Fruit fly (Drosophila melanogaster) whole organism, embryonic: ENCODE measurements around the gene Cog3.

ENCODE experiments used
- Bteb2 ChIP-seq: fragments of 200-800 bp; sonication (Bioruptor generic); optimal IDR thresholded peaks from 2 replicates; lab custom pipeline; 2016; ENCODE audit warnings: missing biosample characterization, missing genetic modification characterization
- CG1024 ChIP-seq: fragments of 200-800 bp; sonication (Bioruptor generic); IDR thresholded peaks from 2 replicates; pipeline ENCODE4 v1.3.6; 2022; ENCODE audit warnings: missing biosample characterization, missing genetic modification characterization
- CG13287 ChIP-seq: fragments of 200-800 bp; sonication (Bioruptor generic); IDR thresholded peaks from 2 replicates; pipeline ENCODE4 v1.3.6; 2022; ENCODE audit warnings: missing biosample characterization, missing genetic modification characterization; ENCODE audit not compliant: partially characterized antibody
- CG13424 ChIP-seq: fragments of 200-800 bp; sonication (Bioruptor generic); optimal IDR thresholded peaks from 2 replicates; lab custom pipeline; 2019; ENCODE audit warnings: missing biosample characterization, mild to moderate bottlenecking, missing genetic modification characterization, moderate library complexity
- CG14441 ChIP-seq: fragments of 200-800 bp; sonication (Bioruptor generic); IDR thresholded peaks from 2 replicates; pipeline ENCODE4 v1.3.6; 2022; ENCODE audit warnings: missing biosample characterization, missing genetic modification characterization
- CG2889 ChIP-seq: fragments of 200-800 bp; sonication (Bioruptor generic); IDR thresholded peaks from 3 replicates; pipeline ENCODE4 v1.3.6; 2022; ENCODE audit warnings: missing biosample characterization, missing genetic modification characterization
- CG30403 ChIP-seq: fragments of 200-800 bp; sonication (Bioruptor generic); optimal IDR thresholded peaks from 3 replicates; lab custom pipeline; 2016; ENCODE audit warnings: missing biosample characterization, missing genetic modification characterization
- CG3407 ChIP-seq: fragments of 200-800 bp; sonication (Bioruptor generic); optimal IDR thresholded peaks from 2 replicates; lab custom pipeline; 2018; ENCODE audit warnings: missing biosample characterization, mild to moderate bottlenecking, missing genetic modification characterization
- CG3847 ChIP-seq: fragments of 200-800 bp; sonication (Bioruptor generic); IDR thresholded peaks from 2 replicates; pipeline ENCODE4 v1.3.6; 2022; ENCODE audit warnings: missing biosample characterization, missing genetic modification characterization
- CG4328 ChIP-seq: fragments of 200-800 bp; sonication (Bioruptor generic); optimal IDR thresholded peaks from 3 replicates; lab custom pipeline; 2017; ENCODE audit warnings: missing biosample characterization, missing genetic modification reagents, missing genetic modification characterization
- CG4617 ChIP-seq: fragments of 200-800 bp; sonication (Bioruptor generic); optimal IDR thresholded peaks from 3 replicates; lab custom pipeline; 2016; ENCODE audit warnings: missing biosample characterization, missing genetic modification characterization, borderline replicate concordance
- CG4730 ChIP-seq: fragments of 200-800 bp; sonication (Bioruptor generic); IDR thresholded peaks from 2 replicates; pipeline ENCODE4 v1.3.6; 2022; ENCODE audit warnings: missing biosample characterization, missing genetic modification characterization
- CG5245 ChIP-seq: fragments of 200-800 bp; sonication (Bioruptor generic); optimal IDR thresholded peaks from 3 replicates; lab custom pipeline; 2016; ENCODE audit warnings: missing biosample characterization, missing genetic modification characterization
- CG6854 ChIP-seq: fragments of 200-800 bp; sonication (Bioruptor generic); optimal IDR thresholded peaks from 3 replicates; lab custom pipeline; 2017; ENCODE audit warnings: missing biosample characterization, mild to moderate bottlenecking, missing genetic modification characterization
- CG8290 ChIP-seq, 3 experiments: fragments of 200-800 bp; sonication (Bioruptor generic); optimal IDR thresholded peaks; 2 replicates each; lab custom pipeline; 2016 to 2019; ENCODE audit warnings: missing biosample characterization in 3 of 3, missing genetic modification characterization in 3 of 3, mild to moderate bottlenecking in 2 of 3, moderate library complexity in 1 of 3
- D19A ChIP-seq: fragments of 200-800 bp; optimal IDR thresholded peaks from 3 replicates; lab custom pipeline; 2019; ENCODE audit warnings: missing biosample characterization, mild to moderate bottlenecking, missing genetic modification characterization, moderate library complexity
- Drgx ChIP-seq: fragments of 200-800 bp; sonication (Bioruptor generic); IDR thresholded peaks from 2 replicates; pipeline ENCODE4 v1.3.6; 2022; ENCODE audit warnings: missing biosample characterization, missing genetic modification characterization
- Fer1 ChIP-seq: fragments of 200-800 bp; sonication (Bioruptor generic); optimal IDR thresholded peaks from 2 replicates; lab custom pipeline; 2017; ENCODE audit warnings: missing biosample characterization, mild to moderate bottlenecking, missing genetic modification characterization
- Fer2 ChIP-seq: fragments of 200-800 bp; sonication (Bioruptor generic); optimal IDR thresholded peaks from 2 replicates; lab custom pipeline; 2018; ENCODE audit warnings: missing biosample characterization, mild to moderate bottlenecking, missing genetic modification characterization, moderate library complexity
- Gug ChIP-seq: fragments of 200-800 bp; sonication (Bioruptor generic); IDR thresholded peaks from 4 replicates; pipeline ENCODE4 v1.3.6; 2022; ENCODE audit warnings: missing biosample characterization, missing genetic modification characterization
- HLHmδ ChIP-seq: fragments of 200-800 bp; sonication (Bioruptor generic); optimal IDR thresholded peaks from 2 replicates; lab custom pipeline; 2018; ENCODE audit warnings: missing biosample characterization, mild to moderate bottlenecking, missing genetic modification characterization, moderate library complexity
- Hand ChIP-seq: fragments of 200-800 bp; sonication (Bioruptor generic); optimal IDR thresholded peaks from 2 replicates; lab custom pipeline; 2017; ENCODE audit warnings: mild to moderate bottlenecking, missing biosample characterization, missing genetic modification reagents, missing genetic modification characterization
- Hmr ChIP-seq: fragments of 200-800 bp; sonication (Bioruptor generic); optimal IDR thresholded peaks from 3 replicates; lab custom pipeline; 2017; ENCODE audit warnings: mild to moderate bottlenecking, missing biosample characterization, missing genetic modification reagents, missing genetic modification characterization
- Hr78 ChIP-seq, 2 experiments: fragments of 200-800 bp in 1 of 2; fragments of >200 bp in 1 of 2; sonication (Bioruptor generic) in 1 of 2; optimal IDR thresholded peaks; 2 replicates each; lab custom pipeline; 2017 to 2019; ENCODE audit warnings: missing biosample characterization in 2 of 2, missing genetic modification characterization in 2 of 2, mild to moderate bottlenecking in 1 of 2, moderate library complexity in 1 of 2
- NfI ChIP-seq: fragments of 200-800 bp; sonication (Bioruptor generic); optimal IDR thresholded peaks from 3 replicates; lab custom pipeline; 2018; ENCODE audit warnings: missing biosample characterization, mild to moderate bottlenecking, missing genetic modification characterization, moderate library complexity
- Usf ChIP-seq: fragments of 200-800 bp; sonication (Bioruptor generic); optimal IDR thresholded peaks from 2 replicates; lab custom pipeline; 2017; ENCODE audit warnings: missing genotype, missing biosample characterization, missing genetic modification characterization
- ara ChIP-seq: fragments of 200-800 bp; sonication (Bioruptor generic); IDR thresholded peaks from 2 replicates; pipeline ENCODE4 v1.3.6; 2022; ENCODE audit warnings: missing biosample characterization, missing genetic modification characterization
- ase ChIP-seq: fragments of 200-800 bp; sonication (Bioruptor generic); IDR thresholded peaks from 3 replicates; pipeline ENCODE4 v1.3.6; 2022; ENCODE audit warnings: missing biosample characterization, missing genetic modification characterization
- bowl ChIP-seq: fragments of 200-800 bp; sonication (Bioruptor generic); IDR thresholded peaks from 2 replicates; pipeline ENCODE4 v1.3.6; 2022; ENCODE audit warnings: missing biosample characterization, missing genetic modification characterization
- cato ChIP-seq: fragments of 200-800 bp; sonication (Bioruptor generic); optimal IDR thresholded peaks from 2 replicates; lab custom pipeline; 2016; ENCODE audit warnings: missing biosample characterization, missing genetic modification characterization, borderline replicate concordance
- caup ChIP-seq: fragments of 200-800 bp; sonication (Bioruptor generic); optimal IDR thresholded peaks from 3 replicates; lab custom pipeline; 2017; ENCODE audit warnings: missing biosample characterization, mild to moderate bottlenecking, missing genetic modification characterization, moderate library complexity; ENCODE audit not compliant: severe bottlenecking
- chinmo ChIP-seq: fragments of 200-800 bp; sonication (Bioruptor generic); IDR thresholded peaks from 4 replicates; pipeline ENCODE4 v1.3.6; 2022; ENCODE audit warnings: missing biosample characterization, missing genetic modification characterization; ENCODE audit not compliant: partially characterized antibody
- dimm ChIP-seq: fragments of 200-800 bp; sonication (Bioruptor generic); IDR thresholded peaks from 2 replicates; pipeline ENCODE4 v1.3.6; 2022; ENCODE audit warnings: missing biosample characterization, missing genetic modification characterization
- dysf ChIP-seq: fragments of 200-800 bp; sonication (Bioruptor generic); IDR thresholded peaks from 3 replicates; pipeline ENCODE4 v1.3.6; 2022; ENCODE audit warnings: missing biosample characterization, missing genetic modification characterization
- gcm ChIP-seq: fragments of 200-800 bp; sonication (Bioruptor generic); optimal IDR thresholded peaks from 2 replicates; lab custom pipeline; 2019; ENCODE audit warnings: missing biosample characterization, mild to moderate bottlenecking, missing genetic modification characterization, moderate library complexity
- gem ChIP-seq: fragments of 200-800 bp; sonication (Bioruptor generic); optimal IDR thresholded peaks from 2 replicates; lab custom pipeline; 2019; ENCODE audit warnings: missing biosample characterization, mild to moderate bottlenecking, missing genetic modification characterization, moderate library complexity
- grau ChIP-seq: fragments of 200-800 bp; optimal IDR thresholded peaks from 3 replicates; lab custom pipeline; 2019; ENCODE audit warnings: missing biosample characterization, mild to moderate bottlenecking, missing genetic modification characterization, moderate library complexity
- ham ChIP-seq: fragments of 200-800 bp; sonication (Bioruptor generic); IDR thresholded peaks from 2 replicates; pipeline ENCODE4 v1.3.6; 2022; ENCODE audit warnings: missing biosample characterization, missing genetic modification characterization
- insv ChIP-seq, 2 experiments: fragments of 200-800 bp; sonication (Bioruptor generic); optimal IDR thresholded peaks; 3 replicates each; lab custom pipeline; 2016 to 2018; ENCODE audit warnings: missing biosample characterization in 2 of 2, missing genetic modification characterization in 2 of 2
- mam ChIP-seq: fragments of 200-800 bp; sonication (Bioruptor generic); optimal IDR thresholded peaks from 3 replicates; lab custom pipeline; 2016; ENCODE audit warnings: missing biosample characterization, missing genetic modification characterization
- odd ChIP-seq: fragments of 200-800 bp; sonication (Bioruptor generic); optimal IDR thresholded peaks from 2 replicates; lab custom pipeline; 2017; ENCODE audit warnings: missing biosample characterization, mild to moderate bottlenecking, missing genetic modification characterization
- pzg ChIP-seq: fragments of 200-800 bp; sonication (Bioruptor generic); optimal IDR thresholded peaks from 3 replicates; lab custom pipeline; 2018; ENCODE audit warnings: missing biosample characterization, mild to moderate bottlenecking, missing genetic modification characterization, moderate library complexity
- salm ChIP-seq: fragments of 200-800 bp; sonication (Bioruptor generic); optimal IDR thresholded peaks from 2 replicates; lab custom pipeline; 2018; ENCODE audit warnings: missing biosample characterization, mild to moderate bottlenecking, missing genetic modification characterization
- seq ChIP-seq: fragments of 200-800 bp; sonication (Bioruptor generic); IDR thresholded peaks from 2 replicates; pipeline ENCODE4 v1.3.6; 2022; ENCODE audit warnings: missing biosample characterization, missing genetic modification characterization
- sisA ChIP-seq: fragments of 200-800 bp; sonication (Bioruptor generic); IDR thresholded peaks from 2 replicates; pipeline ENCODE4 v1.3.6; 2022; ENCODE audit warnings: missing biosample characterization, missing genetic modification characterization
- tio ChIP-seq: fragments of 200-800 bp; sonication (Bioruptor generic); optimal IDR thresholded peaks from 2 replicates; lab custom pipeline; 2017; ENCODE audit warnings: missing biosample characterization, missing genetic modification characterization, inconsistent platforms
- tx ChIP-seq: fragments of 200-800 bp; sonication (Bioruptor generic); optimal IDR thresholded peaks from 2 replicates; lab custom pipeline; 2016; ENCODE audit warnings: missing biosample characterization, missing genetic modification characterization
- unpg ChIP-seq: fragments of 200-800 bp; sonication (Bioruptor generic); optimal IDR thresholded peaks from 3 replicates; lab custom pipeline; 2018; ENCODE audit warnings: missing biosample characterization, mild to moderate bottlenecking, missing genetic modification characterization, moderate library complexity
- z ChIP-seq: fragments of 200-800 bp; sonication (Bioruptor generic); IDR thresholded peaks from 3 replicates; pipeline ENCODE4 v1.3.6; 2022; ENCODE audit warnings: missing biosample characterization, missing genetic modification characterization

Gene Cog3

DNA sequence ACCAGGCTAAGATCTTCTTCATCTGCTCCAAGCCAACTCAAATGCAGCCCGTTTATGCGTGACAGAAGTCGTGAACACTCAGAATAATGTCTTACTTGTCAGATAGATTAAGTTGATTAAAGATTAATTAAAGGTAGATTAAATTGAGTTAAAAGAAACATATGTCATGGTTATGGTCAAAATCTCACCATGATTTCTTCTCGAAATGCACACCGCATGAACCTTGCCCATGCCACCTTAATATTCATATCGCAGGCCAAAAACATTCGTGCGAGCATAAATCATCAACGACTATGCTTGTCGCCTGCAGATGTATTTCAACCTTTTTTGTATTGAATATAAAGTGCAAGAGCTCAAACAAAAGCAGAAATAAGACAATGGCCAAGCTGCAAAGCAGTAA, 19.8 kb downstream of the Cog3 start (continued):
- TF ChIP-seq Hand (GFP tag; lab: Kevin White, UChicago) (no peak), CG4328 (peak; percentile 13), CG8290 (GFP tag; optimal IDR thresholded peaks at IDR 0.05; lab: Kevin White, UChicago) (no peak), CG8290 (tag; optimal IDR thresholded peaks at IDR 0.05; lab: Kevin White, UChicago) (peak in 1 of 2 experiments; percentile 56), CG30403 (peak; percentile 47), chinmo (GFP tag; lab: Robert Waterston, UW) (no peak), dysf (GFP tag; lab: Robert Waterston, UW) (peak; percentile 65), Hr78 (GFP tag; optimal IDR thresholded peaks at IDR 0.05; lab: Kevin White, UChicago) (peak in 1 of 2 experiments; percentile 12), Fer2 (tag; lab: Kevin White, UChicago) (no peak), seq (peak; percentile 64; the same call in 1 of the 2 replicates), NfI (peak; percentile 36), CG3407 (GFP tag; lab: Kevin White, UChicago) (peak; percentile 45), cato (GFP tag; lab: Kevin White, UChicago) (peak; percentile 3), pzg (GFP tag; lab: Kevin White, UChicago) (no peak), ham (GFP tag; lab: Robert Waterston, UW) (no peak), sisA (GFP tag; lab: Robert Waterston, UW) (0 out of 2 replicates have a peak, but pooled peaks have one; percentile 6), CG4730 (GFP tag; lab: Robert Waterston, UW) (0 out of 2 replicates have a peak, but pooled peaks have one; percentile 14), salm (tag; lab: Kevin White, UChicago) (peak; percentile 60), D19A (tag; lab: Kevin White, UChicago) (peak; percentile 31), HLHmδ (no peak), Hmr (peak; percentile 26), CG6854 (no peak), ara (GFP tag; lab: Robert Waterston, UW) (peak; percentile 51; the same call in 1 of the 2 replicates), Fer1 (GFP tag; lab: Kevin White, UChicago) (peak; percentile 69), bowl (GFP tag; lab: Robert Waterston, UW) (peak; percentile 46; the same call in 1 of the 2 replicates), Gug (GFP tag; lab: Robert Waterston, UW) (no peak), CG3847 (GFP tag; lab: Robert Waterston, UW) (no peak), grau (tag; lab: Kevin White, UChicago) (peak; percentile 39), gcm (peak; percentile 51), Bteb2 (GFP tag; lab: Kevin White, UChicago) (no peak), Drgx (GFP tag; lab: Robert Waterston, UW) (peak; percentile 86), tx (GFP tag; lab: Kevin White, UChicago) (no peak), tio (GFP tag; lab: Kevin White, UChicago) (no peak), CG13424 (tag; lab: Kevin White, UChicago) (peak; percentile 71), unpg (peak; percentile 73), ase (0 out of 3 replicates have a peak, but pooled peaks have one; percentile 44), CG1024 (GFP tag; lab: Robert Waterston, UW) (0 out of 2 replicates have a peak, but pooled peaks have one; percentile 41), caup (GFP tag; lab: Kevin White, UChicago) (peak; percentile 18), CG13287 (no peak), dimm (no peak), CG14441 (GFP tag; lab: Robert Waterston, UW) (peak; percentile 61), CG4617 (no peak), insv (GFP tag; optimal IDR thresholded peaks at IDR 0.05; lab: Kevin White, UChicago) (no peak), mam (GFP tag; lab: Kevin White, UChicago) (no peak), CG5245 (GFP tag; lab: Kevin White, UChicago) (peak; percentile 6), odd (peak; percentile 33), z (GFP tag; lab: Robert Waterston, UW) (no peak), CG2889 (GFP tag; lab: Robert Waterston, UW) (no peak), gem (tag; lab: Kevin White, UChicago) (peak; percentile 80), Usf (GFP tag; lab: Kevin White, UChicago) (no peak)
